Worm (Caenorhabditis elegans): Measurements from ENCODE around the gene cank-26.

The cank-26 gene

DNA sequence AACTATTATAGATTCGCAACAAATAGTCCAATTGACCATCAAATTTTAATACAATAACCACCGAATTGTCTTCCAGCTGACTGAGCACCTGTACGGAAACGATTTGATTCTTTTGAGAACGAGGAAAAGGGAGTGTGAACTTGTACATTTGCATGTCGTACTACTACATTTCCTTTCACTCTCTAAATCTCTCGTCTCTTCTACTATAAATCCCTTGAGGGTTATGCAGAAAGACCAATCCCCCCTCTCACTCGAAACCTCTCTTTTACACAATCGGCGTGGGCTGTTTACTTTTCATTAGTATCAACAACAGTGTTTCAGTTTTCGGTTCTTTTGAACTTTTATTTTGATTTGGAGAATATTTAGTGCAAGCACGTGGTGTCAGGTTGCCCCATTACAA lies 27.3 kb upstream of the cank-26 start:
- no peak for TF ChIP-seq unc-30 (tag; optimal IDR thresholded peaks at IDR 0.05)
- TF ChIP-seq unc-62 (GFP tag; optimal IDR thresholded peaks at IDR 0.05): no peak
- no peak for TF ChIP-seq C34B4.2 (tag; optimal IDR thresholded peaks at IDR 0.05)
- TF ChIP-seq egl-27 (tag; optimal IDR thresholded peaks at IDR 0.05): no peak
- no peak for TF ChIP-seq sptf-1 (tag; optimal IDR thresholded peaks at IDR 0.05)
- TF ChIP-seq efl-1 (optimal IDR thresholded peaks at IDR 0.05): no peak
- TF ChIP-seq efl-1 (GFP tag; optimal IDR thresholded peaks at IDR 0.05 in 1 of 2): peak in 1 of 2 experiments; percentile 76
- TF ChIP-seq lin-14 (GFP tag; optimal IDR thresholded peaks at IDR 0.05): peak; percentile 29
- no peak for TF ChIP-seq nhr-90 (tag; optimal IDR thresholded peaks at IDR 0.05; ENCODE audit: poor library complexity)
- TF ChIP-seq nhr-12 (tag; optimal IDR thresholded peaks at IDR 0.05): no peak
- TF ChIP-seq hlh-17 (GFP tag; optimal IDR thresholded peaks at IDR 0.05; ENCODE audit: borderline replicate concordance): no peak
- no peak for TF ChIP-seq ztf-11 (tag; optimal IDR thresholded peaks at IDR 0.05)

DNA sequence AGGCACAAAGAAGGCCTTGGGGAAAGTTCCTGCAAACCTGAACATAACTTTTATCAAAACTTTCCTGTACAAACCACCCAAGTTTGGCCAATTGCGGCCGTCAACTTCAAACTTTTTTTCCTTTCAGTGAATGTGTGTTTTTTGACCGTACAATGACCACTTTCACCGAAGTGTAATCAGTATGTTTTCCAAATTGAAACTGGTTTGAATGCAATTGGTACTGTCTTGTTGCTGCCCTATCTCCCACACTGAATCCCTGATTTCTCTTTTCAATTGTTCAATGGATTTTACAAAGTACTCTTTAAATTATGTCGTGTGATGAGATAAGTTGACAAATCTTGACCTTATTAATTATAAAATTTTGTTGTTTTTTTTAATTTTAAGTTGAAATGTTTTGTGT lies 25.6 kb upstream of the cank-26 start:
- no peak for TF ChIP-seq ets-5 (GFP tag; IDR thresholded peaks at IDR 0.05)
- TF ChIP-seq fkh-10 (GFP tag; optimal IDR thresholded peaks at IDR 0.05): no peak
- TF ChIP-seq sup-37 (GFP tag; optimal IDR thresholded peaks at IDR 0.05): no peak
- TF ChIP-seq unc-30 (tag; optimal IDR thresholded peaks at IDR 0.05): no peak
- peak in 1 of 6 experiments; percentile 59 for TF ChIP-seq elt-3 (tag; optimal IDR thresholded peaks at IDR 0.05)
- no peak for TF ChIP-seq lin-39 (tag; optimal IDR thresholded peaks at IDR 0.05)
- peak; percentile 61 for TF ChIP-seq nhr-85 (tag)
- no peak for TF ChIP-seq F16B12.6 (tag; optimal IDR thresholded peaks at IDR 0.05)
- TF ChIP-seq dsc-1 (tag; optimal IDR thresholded peaks at IDR 0.05): no peak
- TF ChIP-seq blmp-1 (tag; optimal IDR thresholded peaks at IDR 0.05): peak; percentile 79
- no peak for TF ChIP-seq lin-13 (GFP tag; optimal IDR thresholded peaks at IDR 0.05)
- TF ChIP-seq grh-1 (GFP tag; IDR thresholded peaks at IDR 0.05): 0 out of 2 replicates have a peak, but pooled peaks have one; percentile 28

DNA sequence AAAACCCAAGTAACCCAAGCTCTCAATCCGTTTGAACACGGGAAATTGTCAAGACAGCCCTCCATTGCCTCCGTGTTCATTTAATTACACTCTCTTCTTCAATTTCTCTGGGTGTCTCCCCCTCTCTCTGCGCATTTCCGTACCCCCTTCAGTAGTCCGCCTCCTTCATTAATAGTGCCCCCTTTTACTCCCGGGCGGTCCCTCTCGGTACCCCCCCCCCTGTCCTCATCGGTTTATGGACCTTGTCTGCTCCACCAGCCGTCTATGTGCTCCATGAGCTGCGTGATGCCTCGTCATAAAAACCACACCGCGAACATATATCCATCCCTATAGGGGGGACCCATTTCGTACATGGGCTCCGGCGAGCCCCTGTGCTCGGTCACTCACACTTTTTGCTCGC lies 24.7 kb upstream of the cank-26 start:
- no peak for TF ChIP-seq dsc-1 (tag; optimal IDR thresholded peaks at IDR 0.05)
- peak; percentile 9 for TF ChIP-seq lin-14 (GFP tag; optimal IDR thresholded peaks at IDR 0.05)

DNA sequence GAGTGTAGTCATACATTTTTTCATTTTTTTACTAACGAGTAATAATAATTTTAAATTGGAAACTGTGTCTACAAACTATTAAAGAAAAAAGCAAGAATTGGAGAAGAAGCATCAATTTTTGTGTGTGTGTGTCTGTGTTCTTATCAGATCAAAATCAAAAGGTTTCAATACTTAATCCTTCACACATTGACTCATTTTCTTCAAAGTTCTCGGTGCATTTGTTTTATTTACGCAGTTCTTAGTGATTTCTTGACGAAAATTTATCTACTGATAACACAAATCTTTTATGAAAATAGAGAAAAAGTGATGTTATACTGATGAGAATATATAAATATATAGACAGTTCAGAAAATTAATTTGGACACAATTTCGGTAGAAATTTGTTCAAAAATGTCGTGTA lies 21.1 kb upstream of the cank-26 start, which contains the start of gene clc-22:
TSS of gene clc-22 (minus strand) at position 71 of the 400 bp plus-strand sequence.
- TF ChIP-seq elt-2 (tag; optimal IDR thresholded peaks at IDR 0.05): peak; percentile 52
- no peak for TF ChIP-seq lin-14 (GFP tag; optimal IDR thresholded peaks at IDR 0.05)

DNA sequence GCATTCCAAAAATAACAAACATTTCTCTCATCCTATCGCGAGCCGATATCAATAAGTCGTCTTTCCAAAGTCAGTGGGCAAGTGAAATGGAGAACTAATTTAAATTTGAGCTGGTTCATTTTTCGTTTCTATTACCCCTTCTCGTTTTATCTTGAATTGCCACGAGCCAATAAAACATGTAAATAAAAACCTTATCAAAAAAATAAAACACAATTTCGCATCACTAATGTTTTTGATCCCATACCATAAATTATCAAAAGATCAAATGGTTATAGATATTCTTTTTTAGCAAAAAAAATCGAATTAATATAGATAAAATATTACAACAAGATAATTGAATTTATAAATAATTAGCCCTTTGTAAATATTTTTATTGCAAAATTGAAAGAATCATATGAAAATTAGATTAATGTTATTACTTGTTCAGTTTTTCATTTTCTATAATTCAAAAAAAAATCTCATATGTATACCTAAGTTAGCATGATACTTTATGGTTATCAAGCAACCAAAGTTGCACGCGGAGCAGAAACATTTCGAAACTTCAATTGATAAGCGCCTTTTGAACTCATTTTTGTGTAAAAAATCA lies 17.9 kb upstream of the cank-26 start, which contains the start of gene Y14H12A.1:
TSS of gene Y14H12A.1 (plus strand) at position 536 of the 586 bp plus-strand sequence.
- TF ChIP-seq ceh-88 (GFP tag; IDR thresholded peaks at IDR 0.05) (no peak), skn-1 (tag; optimal IDR thresholded peaks at IDR 0.05) (no peak), aha-1 (tag; optimal IDR thresholded peaks at IDR 0.05) (no peak), nhr-12 (tag; optimal IDR thresholded peaks at IDR 0.05) (no peak), elt-3 (tag; optimal IDR thresholded peaks at IDR 0.05) (no peak), elt-2 (tag; optimal IDR thresholded peaks at IDR 0.05) (peak; percentile 69), lin-14 (GFP tag; optimal IDR thresholded peaks at IDR 0.05) (no peak), ztf-4 (tag; optimal IDR thresholded peaks at IDR 0.05) (no peak)

DNA sequence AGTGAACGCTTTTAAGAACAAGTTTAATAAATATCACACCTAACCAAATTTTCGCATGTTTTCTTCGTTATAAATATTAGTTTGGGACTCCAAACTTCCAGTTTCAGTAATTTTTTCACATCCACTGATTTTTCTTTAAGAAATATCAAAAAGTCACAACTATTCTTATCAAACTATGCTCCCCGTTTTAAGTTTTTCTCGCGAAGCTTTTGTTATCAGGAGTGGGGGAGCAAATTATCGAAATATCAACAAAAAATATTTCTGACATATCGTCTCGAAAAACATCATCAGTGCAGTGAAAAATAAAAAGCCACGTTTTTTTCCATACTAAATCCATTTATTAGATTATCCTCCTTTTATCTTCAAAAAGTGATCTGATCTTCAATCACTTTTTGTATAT lies 17.2 kb upstream of the cank-26 start:
- TF ChIP-seq aly-2 (tag; optimal IDR thresholded peaks at IDR 0.05) (no peak), elt-2 (tag; optimal IDR thresholded peaks at IDR 0.05) (peak; percentile 80), egl-27 (tag; optimal IDR thresholded peaks at IDR 0.05) (no peak), F16B12.6 (tag; optimal IDR thresholded peaks at IDR 0.05) (no peak)

DNA sequence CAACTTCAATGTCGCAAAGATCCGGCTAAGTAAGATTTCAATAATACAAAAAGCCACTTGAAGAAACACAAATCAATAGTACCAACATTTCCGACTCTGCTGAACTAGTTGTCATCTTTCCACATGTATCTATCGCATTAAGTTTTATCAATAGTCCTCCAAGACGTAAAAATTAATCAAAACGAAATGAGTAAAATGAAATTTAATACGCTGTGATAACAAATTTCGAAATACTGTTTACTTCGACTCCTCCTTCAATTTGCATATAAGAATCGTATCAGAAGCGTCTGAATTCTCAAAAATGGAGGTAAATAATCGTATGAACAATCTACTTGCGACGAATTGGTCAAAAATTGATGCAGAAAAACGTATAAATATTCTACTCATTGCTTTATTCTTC lies 15.8 kb upstream of the cank-26 start:
- TF ChIP-seq C16A3.4 (tag; optimal IDR thresholded peaks at IDR 0.05) (no peak), hlh-4 (tag; optimal IDR thresholded peaks at IDR 0.05) (no peak), elt-2 (tag; optimal IDR thresholded peaks at IDR 0.05) (peak; percentile 87)
